Worm (Caenorhabditis elegans) whole organism, L4/young adult: ENCODE data around the gene dtmk-1.

ENCODE experiments used
- W03F9.2 ChIP-seq: fragments of 150-350 bp; optimal IDR thresholded peaks from 2 replicates; lab custom pipeline; 2014; ENCODE audit warnings: missing biosample characterization, missing genetic modification characterization
- him-1 ChIP-seq: sonication (generic microtip); optimal IDR thresholded peaks from 2 replicates; lab custom pipeline; 2016; ENCODE audit warnings: missing genotype, missing genetic modification reagents, missing genetic modification characterization, missing compliant biosample characterization

DNA sequence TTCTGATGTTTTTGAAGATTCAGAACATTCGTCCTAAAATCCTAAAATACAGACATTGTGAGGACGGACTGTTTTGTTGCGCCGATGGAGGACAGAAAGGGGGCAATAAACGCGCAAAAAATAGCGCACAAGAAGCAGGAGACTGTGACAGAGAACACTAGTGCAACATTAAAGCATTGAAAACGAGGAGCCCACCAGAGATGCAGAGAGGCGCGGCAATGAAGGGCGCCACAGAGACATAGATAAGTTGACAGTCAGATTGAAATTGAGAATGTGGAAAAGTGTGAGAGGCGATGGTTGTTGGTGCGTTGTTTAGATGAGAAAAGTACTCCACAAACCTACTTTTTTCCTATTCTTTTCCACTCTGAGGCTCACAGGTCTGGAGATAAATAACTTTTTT, 8.1 kb upstream of the dtmk-1 start, which contains the start of gene aakg-5:
- TF ChIP-seq him-1 (tag; lab: Kevin White, UChicago), result no peak
- TF ChIP-seq W03F9.2 (tag; lab: Kevin White, UChicago), result no peak
